Worm (Caenorhabditis elegans) whole organism, late embryonic: Measurements from ENCODE around the gene F22F1.3.

Experiments used
- K02D7.2 ChIP-seq: sonication (generic microtip); optimal IDR thresholded peaks from 2 replicates; lab custom pipeline; 2017; ENCODE audit warnings: mild to moderate bottlenecking, missing genetic modification characterization, missing compliant biosample characterization
- T23F11.4 ChIP-seq: fragments of 200-800 bp; sonication (Bioruptor generic); optimal IDR thresholded peaks from 2 replicates; lab custom pipeline; 2018; ENCODE audit warnings: mild to moderate bottlenecking, missing genetic modification characterization, missing compliant biosample characterization
- Y22D7AL.16 ChIP-seq: sonication (generic microtip); optimal IDR thresholded peaks from 2 replicates; lab custom pipeline; 2016; ENCODE audit warnings: missing genetic modification characterization, missing compliant biosample characterization
- ceh-18 ChIP-seq: sonication (generic microtip); optimal IDR thresholded peaks from 2 replicates; lab custom pipeline; 2016; ENCODE audit warnings: missing genetic modification characterization, missing compliant biosample characterization
- ceh-19 ChIP-seq: fragments of 200-800 bp; sonication (Bioruptor generic); optimal IDR thresholded peaks from 2 replicates; lab custom pipeline; 2018; ENCODE audit warnings: mild to moderate bottlenecking, missing genetic modification characterization, missing compliant biosample characterization
- ceh-2 ChIP-seq: sonication (generic microtip); optimal IDR thresholded peaks from 2 replicates; lab custom pipeline; 2016; ENCODE audit warnings: missing genotype, missing genetic modification characterization, missing compliant biosample characterization
- ceh-22 ChIP-seq: sonication (generic microtip); optimal IDR thresholded peaks from 2 replicates; lab custom pipeline; 2017; ENCODE audit warnings: missing biosample characterization, missing genetic modification characterization
- ceh-24 ChIP-seq: sonication (generic microtip); optimal IDR thresholded peaks from 2 replicates; lab custom pipeline; 2016; ENCODE audit warnings: mild to moderate bottlenecking, missing genetic modification characterization, missing compliant biosample characterization
- ceh-30 ChIP-seq: fragments of 150-350 bp; optimal IDR thresholded peaks from 2 replicates; lab custom pipeline; 2014; ENCODE audit warnings: missing biosample characterization, missing genetic modification characterization
- ceh-31 ChIP-seq: sonication (generic microtip); optimal IDR thresholded peaks from 2 replicates; lab custom pipeline; 2016; ENCODE audit warnings: missing genetic modification characterization, missing compliant biosample characterization
- ceh-34 ChIP-seq: sonication (generic microtip); optimal IDR thresholded peaks from 2 replicates; lab custom pipeline; 2016; ENCODE audit warnings: mild to moderate bottlenecking, missing genetic modification characterization, missing compliant biosample characterization
- dve-1 ChIP-seq: sonication (generic microtip); optimal IDR thresholded peaks from 2 replicates; lab custom pipeline; 2017; ENCODE audit warnings: antibody characterized with exemption, mild to moderate bottlenecking, missing genetic modification characterization, missing compliant biosample characterization
- elt-2 ChIP-seq: sonication (generic microtip); optimal IDR thresholded peaks from 2 replicates; lab custom pipeline; 2016; ENCODE audit warnings: missing genetic modification reagents, missing genetic modification characterization, missing compliant biosample characterization
- elt-4 ChIP-seq: sonication (generic microtip); optimal IDR thresholded peaks from 2 replicates; lab custom pipeline; 2016; ENCODE audit warnings: missing genetic modification characterization, missing compliant biosample characterization
- fax-1 ChIP-seq: sonication (generic microtip); optimal IDR thresholded peaks from 2 replicates; lab custom pipeline; 2016; ENCODE audit warnings: missing genotype, missing genetic modification characterization, missing compliant biosample characterization
- fkh-6 ChIP-seq: sonication (generic microtip); optimal IDR thresholded peaks from 2 replicates; lab custom pipeline; 2016; ENCODE audit warnings: missing genetic modification characterization, missing compliant biosample characterization
- hlh-15 ChIP-seq: sonication (generic microtip); optimal IDR thresholded peaks from 2 replicates; lab custom pipeline; 2016; ENCODE audit warnings: missing genetic modification characterization, missing compliant biosample characterization
- hlh-30 ChIP-seq: sonication (generic microtip); optimal IDR thresholded peaks from 2 replicates; lab custom pipeline; 2017; ENCODE audit warnings: antibody characterized with exemption, missing genetic modification characterization, missing compliant biosample characterization; ENCODE audit not compliant: insufficient read depth
- hlh-6 ChIP-seq: sonication (generic microtip); optimal IDR thresholded peaks from 2 replicates; lab custom pipeline; 2016; ENCODE audit warnings: missing genotype, missing genetic modification characterization, missing compliant biosample characterization
- hlh-8 ChIP-seq: sonication (generic microtip); optimal IDR thresholded peaks from 2 replicates; lab custom pipeline; 2016; ENCODE audit warnings: missing genotype, missing genetic modification characterization, missing compliant biosample characterization
- nfya-1 ChIP-seq: sonication (generic microtip); optimal IDR thresholded peaks from 2 replicates; lab custom pipeline; 2017; ENCODE audit warnings: missing genetic modification characterization, mild to moderate bottlenecking, missing compliant biosample characterization, antibody characterized with exemption, moderate library complexity
- nhr-11 ChIP-seq: fragments of 150-350 bp; optimal IDR thresholded peaks from 2 replicates; lab custom pipeline; 2014; ENCODE audit warnings: missing biosample characterization, missing genetic modification characterization
- nhr-232 ChIP-seq: sonication (generic microtip); optimal IDR thresholded peaks from 2 replicates; lab custom pipeline; 2016; ENCODE audit warnings: missing genetic modification characterization, missing compliant biosample characterization
- npax-4 ChIP-seq: sonication (generic microtip); optimal IDR thresholded peaks from 2 replicates; lab custom pipeline; 2016; ENCODE audit warnings: missing genetic modification characterization, missing compliant biosample characterization
- pros-1 ChIP-seq: fragments of 150-350 bp; optimal IDR thresholded peaks from 2 replicates; lab custom pipeline; 2014; ENCODE audit warnings: missing biosample characterization, missing genetic modification reagents, missing genetic modification characterization
- ref-2 ChIP-seq: sonication (generic microtip); optimal IDR thresholded peaks from 2 replicates; lab custom pipeline; 2016; ENCODE audit warnings: missing genetic modification characterization, missing compliant biosample characterization
- rnt-1 ChIP-seq: sonication (generic microtip); optimal IDR thresholded peaks from 2 replicates; lab custom pipeline; 2016; ENCODE audit warnings: missing genetic modification characterization, missing compliant biosample characterization
- sdc-2 ChIP-seq: sonication (generic microtip); optimal IDR thresholded peaks from 2 replicates; lab custom pipeline; 2016; ENCODE audit warnings: missing genotype, missing genetic modification characterization, missing compliant biosample characterization
- tbx-2 ChIP-seq: sonication (generic microtip); optimal IDR thresholded peaks from 2 replicates; lab custom pipeline; 2016; ENCODE audit warnings: missing genetic modification characterization, missing compliant biosample characterization
- tbx-7 ChIP-seq: sonication (generic microtip); optimal IDR thresholded peaks from 2 replicates; lab custom pipeline; 2016; ENCODE audit warnings: missing genotype, missing genetic modification characterization, missing compliant biosample characterization
- unc-42 ChIP-seq: sonication (generic microtip); optimal IDR thresholded peaks from 2 replicates; lab custom pipeline; 2016; ENCODE audit warnings: missing genotype, missing genetic modification characterization, missing compliant biosample characterization
- unc-55 ChIP-seq: sonication (generic microtip); optimal IDR thresholded peaks from 2 replicates; lab custom pipeline; 2017; ENCODE audit warnings: missing biosample characterization, missing genetic modification reagents, missing genetic modification characterization
- zip-5 ChIP-seq: sonication (generic microtip); optimal IDR thresholded peaks from 2 replicates; lab custom pipeline; 2016; ENCODE audit warnings: missing genetic modification characterization, missing compliant biosample characterization
- ztf-16 ChIP-seq: sonication (generic microtip); optimal IDR thresholded peaks from 2 replicates; lab custom pipeline; 2017; ENCODE audit warnings: missing genetic modification characterization, missing compliant biosample characterization

Gene F22F1.3

ce11 chrX:8162793-8163192, at the start of gene F22F1.3:
Gene F22F1.3 (minus strand): TSS chrX:8163073.
- TF ChIP-seq zip-5 (no peak), ceh-18 (tag; lab: Kevin White, UChicago) (no peak), nhr-232 (tag; lab: Kevin White, UChicago) (no peak), sdc-2 (tag; lab: Kevin White, UChicago) (no peak), dve-1 (no peak), npax-4 (tag; lab: Kevin White, UChicago) (no peak), K02D7.2 (tag; lab: Kevin White, UChicago) (no peak)
- TF ChIP-seq, all 69 proteins: peak for 0

ce11 chrX:8210999-8211398, 48.1 kb upstream of the F22F1.3 start, which contains the start of gene cdd-1:
Gene cdd-1 (minus strand): TSS chrX:8211149.
- no peak for TF ChIP-seq ztf-16 (tag; lab: Kevin White, UChicago)
- TF ChIP-seq elt-2 (tag; lab: Kevin White, UChicago), result peak; percentile 89

DNA sequence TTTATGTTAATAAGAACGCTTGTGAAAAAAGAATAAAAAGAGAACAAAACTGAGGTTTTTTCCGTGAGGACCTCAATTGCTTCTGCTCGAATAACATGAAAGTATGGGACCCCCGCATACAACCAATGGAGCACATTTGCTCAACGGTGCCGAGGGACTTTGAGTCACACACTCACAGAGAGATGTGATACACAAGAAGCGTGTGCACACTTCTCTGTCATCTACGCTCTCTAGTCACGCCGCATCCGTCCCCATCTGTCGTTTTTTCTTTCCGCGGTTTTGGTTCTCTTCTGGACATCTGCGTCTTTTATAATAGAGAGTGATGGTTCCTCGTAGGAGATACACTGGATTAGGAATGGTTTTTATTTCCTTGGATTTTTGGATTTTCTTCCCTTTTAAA, 43.0 kb upstream of the F22F1.3 start:
- TF ChIP-seq nfya-1, result peak; percentile 51
- no peak for TF ChIP-seq ceh-24 (tag; lab: Kevin White, UChicago)
- peak; percentile 44 for TF ChIP-seq unc-42 (tag; lab: Kevin White, UChicago)
- peak; percentile 42 for TF ChIP-seq hlh-30 (tag; lab: Kevin White, UChicago)
- no peak for TF ChIP-seq hlh-15 (tag; lab: Kevin White, UChicago)
- no peak for TF ChIP-seq Y22D7AL.16 (tag; lab: Kevin White, UChicago)
- peak; percentile 28 for TF ChIP-seq unc-55 (GFP tag; lab: Kevin White, UChicago)
- peak; percentile 33 for TF ChIP-seq ceh-18 (tag; lab: Kevin White, UChicago)
- peak; percentile 46 for TF ChIP-seq ceh-34 (tag; lab: Kevin White, UChicago)
- peak; percentile 24 for TF ChIP-seq hlh-8 (tag; lab: Kevin White, UChicago)
- TF ChIP-seq T23F11.4 (GFP tag; lab: Kevin White, UChicago), result no peak
- peak; percentile 54 for TF ChIP-seq ceh-31 (tag; lab: Kevin White, UChicago)
- peak; percentile 15 for TF ChIP-seq rnt-1 (tag; lab: Kevin White, UChicago)
- TF ChIP-seq tbx-2, result peak; percentile 24
- no peak for TF ChIP-seq ceh-22 (tag; lab: Kevin White, UChicago)

ce11 chrX:8204475-8204874, 41.6 kb upstream of the F22F1.3 start:
- no peak for TF ChIP-seq ceh-18 (tag; lab: Kevin White, UChicago)
- TF ChIP-seq T23F11.4 (GFP tag; lab: Kevin White, UChicago), result no peak
- TF ChIP-seq ceh-30 (tag; lab: Kevin White, UChicago), result no peak
- TF ChIP-seq unc-55 (GFP tag; lab: Kevin White, UChicago), result no peak
- TF ChIP-seq, all 69 proteins: peak for 0

DNA sequence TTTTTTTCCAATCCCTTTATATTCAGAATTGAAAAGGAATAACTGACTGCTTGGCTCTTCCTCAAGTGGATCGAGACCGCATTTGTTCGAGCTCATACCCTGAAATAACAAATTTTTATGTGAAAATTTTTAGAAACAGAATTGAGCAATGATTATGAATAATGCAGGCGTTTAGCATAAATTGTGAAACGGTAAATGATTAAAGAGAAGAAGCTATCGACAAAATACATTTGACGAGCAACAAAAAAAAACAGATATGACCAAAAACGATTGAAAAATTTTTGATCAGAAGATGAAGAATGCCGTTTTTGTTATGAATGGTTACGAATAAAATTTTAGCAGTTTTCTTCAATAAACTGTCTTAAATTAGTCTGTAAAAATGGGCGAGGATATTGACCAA, 40.8 kb upstream of the F22F1.3 start, which contains the start of gene C17H11.6:
Gene C17H11.6 (minus strand): TSS at position 101 of the 400 bp plus-strand sequence.
- no peak for TF ChIP-seq fkh-6 (tag; lab: Kevin White, UChicago)
- TF ChIP-seq ceh-18 (tag; lab: Kevin White, UChicago), result no peak

DNA sequence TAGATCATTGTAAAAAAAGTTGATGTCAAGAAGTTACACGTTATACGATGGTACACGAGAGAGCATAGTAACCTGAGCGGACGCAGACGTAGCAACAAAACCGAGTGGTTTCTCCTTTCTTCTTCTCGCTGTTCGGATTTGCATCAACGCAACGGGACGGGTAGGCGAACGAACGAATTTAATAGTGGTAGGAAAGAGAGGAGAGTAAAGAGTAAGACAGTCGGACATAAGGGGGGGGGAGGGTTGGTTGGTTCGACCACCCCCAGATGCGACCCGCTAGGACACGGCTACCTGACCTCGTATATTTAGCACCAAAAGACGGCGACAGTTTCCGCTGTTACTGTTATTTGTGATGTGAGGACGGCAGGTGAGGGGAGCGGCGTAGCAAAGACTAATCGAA, 38.3 kb upstream of the F22F1.3 start:
- peak; percentile 21 for TF ChIP-seq nfya-1
- no peak for TF ChIP-seq nhr-11 (tag; lab: Kevin White, UChicago)
- TF ChIP-seq ceh-34 (tag; lab: Kevin White, UChicago), result peak; percentile 58
- TF ChIP-seq ceh-30 (tag; lab: Kevin White, UChicago), result no peak
- peak; percentile 12 for TF ChIP-seq unc-55 (GFP tag; lab: Kevin White, UChicago)
- peak; percentile 28 for TF ChIP-seq tbx-2
- TF ChIP-seq pros-1, result peak; percentile 6
- TF ChIP-seq sdc-2 (tag; lab: Kevin White, UChicago), result peak; percentile 16
- no peak for TF ChIP-seq npax-4 (tag; lab: Kevin White, UChicago)
- no peak for TF ChIP-seq ceh-24 (tag; lab: Kevin White, UChicago)
- TF ChIP-seq ceh-2 (tag; lab: Kevin White, UChicago), result peak; percentile 46
- TF ChIP-seq hlh-6 (tag; lab: Kevin White, UChicago), result peak; percentile 12
- no peak for TF ChIP-seq fax-1
- TF ChIP-seq ref-2 (tag; lab: Kevin White, UChicago), result peak; percentile 20
- no peak for TF ChIP-seq ceh-19
- TF ChIP-seq tbx-7, result no peak
- peak; percentile 50 for TF ChIP-seq ceh-31 (tag; lab: Kevin White, UChicago)
- TF ChIP-seq elt-4 (tag; lab: Kevin White, UChicago), result no peak
- TF ChIP-seq dve-1, result no peak
- TF ChIP-seq unc-42 (tag; lab: Kevin White, UChicago), result no peak
- TF ChIP-seq, all 69 proteins: peak for 10
